Worm (Caenorhabditis elegans): Measurements from ENCODE around the gene C34F6.7.

ce11 chrX:11160537-11160936, 54.7 kb downstream of the C34F6.7 start, which contains the start of gene C05C9.1:
- no peak for TF ChIP-seq skn-1 (tag; optimal IDR thresholded peaks at IDR 0.05)
- no peak for TF ChIP-seq nhr-129 (tag; optimal IDR thresholded peaks at IDR 0.05)
- no peak for TF ChIP-seq unc-39 (tag; optimal IDR thresholded peaks at IDR 0.05)
- TF ChIP-seq lsy-2 (tag; optimal IDR thresholded peaks at IDR 0.05), result no peak
- no peak for TF ChIP-seq nhr-6 (tag; optimal IDR thresholded peaks at IDR 0.05)
- no peak for TF ChIP-seq lin-11 (tag; optimal IDR thresholded peaks at IDR 0.05)
- TF ChIP-seq egl-27 (tag; optimal IDR thresholded peaks at IDR 0.05), result no peak

All from whole organism, L2 larva.